Worm (Caenorhabditis elegans): ENCODE measurements around the gene F15G9.1.

F15G9.1 gene

ce11 chrX:9673228-9673627 lies 33.0 kb upstream of the F15G9.1 start:
- no peak for TF ChIP-seq mml-1 (tag; optimal IDR thresholded peaks at IDR 0.05)
- TF ChIP-seq zag-1 (tag; optimal IDR thresholded peaks at IDR 0.05) = no peak
- TF ChIP-seq pha-4 (tag; optimal IDR thresholded peaks at IDR 0.05) = peak; percentile 57
- no peak for TF ChIP-seq lsy-12 (tag; optimal IDR thresholded peaks at IDR 0.05)
- TF ChIP-seq fkh-2 (tag; optimal IDR thresholded peaks at IDR 0.05) = no peak
- TF ChIP-seq elt-2 (tag; optimal IDR thresholded peaks at IDR 0.05) = peak; percentile 6
- no peak for TF ChIP-seq ceh-28 (tag; optimal IDR thresholded peaks at IDR 0.05)
- no peak for TF ChIP-seq sea-2 (GFP tag; optimal IDR thresholded peaks at IDR 0.05)
- no peak for TF ChIP-seq nhr-77 (tag; optimal IDR thresholded peaks at IDR 0.05)
- no peak for TF ChIP-seq ceh-16 (tag; optimal IDR thresholded peaks at IDR 0.05)
- no peak for TF ChIP-seq nhr-23 (tag; optimal IDR thresholded peaks at IDR 0.05)
- no peak for TF ChIP-seq mdl-1 (tag; optimal IDR thresholded peaks at IDR 0.05)
- no peak for TF ChIP-seq nhr-237 (tag; optimal IDR thresholded peaks at IDR 0.05)
- TF ChIP-seq R02D3.7 (tag; optimal IDR thresholded peaks at IDR 0.05) = no peak
- TF ChIP-seq nhr-43 (tag; optimal IDR thresholded peaks at IDR 0.05; ENCODE audit: poor library complexity, severe bottlenecking) = no peak
- no peak for TF ChIP-seq ztf-11 (tag; optimal IDR thresholded peaks at IDR 0.05)
- no peak for TF ChIP-seq lin-39 (tag; optimal IDR thresholded peaks at IDR 0.05)

DNA sequence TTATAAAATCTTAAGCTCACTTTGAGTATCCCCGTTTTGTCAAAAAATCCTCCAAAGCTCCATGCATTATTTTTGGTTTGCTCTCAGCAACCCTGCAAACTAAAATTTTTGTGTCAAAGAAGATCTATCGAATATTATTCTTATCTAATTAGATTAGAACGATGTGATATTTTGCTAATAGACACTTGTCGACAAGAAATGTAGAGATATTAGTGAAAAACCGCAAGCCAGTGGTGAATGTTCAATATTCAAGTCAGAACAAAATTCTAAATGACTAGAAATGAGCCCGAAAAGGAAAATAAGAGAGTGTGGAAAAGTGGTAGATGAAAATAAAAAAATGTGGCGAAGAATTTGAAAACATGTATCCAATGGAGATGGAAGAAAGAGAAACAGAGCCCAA lies 31.4 kb upstream of the F15G9.1 start, which contains the start of gene C43C3.4:
Gene C43C3.4 (minus strand): TSS at position 101 of the 400 bp plus-strand sequence.
- TF ChIP-seq fos-1 (tag; optimal IDR thresholded peaks at IDR 0.05) (no peak), mdl-1 (tag; optimal IDR thresholded peaks at IDR 0.05) (no peak), lin-39 (tag; optimal IDR thresholded peaks at IDR 0.05) (no peak)

- TF ChIP-seq unc-39 (tag; optimal IDR thresholded peaks at IDR 0.05) (no peak), snpc-4 (tag; optimal IDR thresholded peaks at IDR 0.05) (no peak), nfya-1 (tag; optimal IDR thresholded peaks at IDR 0.05; ENCODE audit: insufficient read depth) (no peak), elt-2 (tag; optimal IDR thresholded peaks at IDR 0.05) (peak; percentile 10), ceh-9 (tag; optimal IDR thresholded peaks at IDR 0.05) (no peak), egl-27 (tag; optimal IDR thresholded peaks at IDR 0.05) (no peak), hmg-11 (tag; optimal IDR thresholded peaks at IDR 0.05) (no peak), lin-39 (tag; optimal IDR thresholded peaks at IDR 0.05) (no peak), nhr-237 (tag; optimal IDR thresholded peaks at IDR 0.05) (no peak), ceh-28 (tag; optimal IDR thresholded peaks at IDR 0.05) (no peak), nhr-12 (tag; optimal IDR thresholded peaks at IDR 0.05) (no peak), pha-4 (tag; optimal IDR thresholded peaks at IDR 0.05) (peak; percentile 24)
These were observed 30.2 kb upstream of the F15G9.1 start for ce11 chrX:9676009-9676408.

- no peak for TF ChIP-seq ZK546.5 (tag; optimal IDR thresholded peaks at IDR 0.05)
- peak; percentile 30 for TF ChIP-seq pqm-1 (tag; optimal IDR thresholded peaks at IDR 0.05)
- TF ChIP-seq pha-4 (tag; optimal IDR thresholded peaks at IDR 0.05) = peak; percentile 44
- TF ChIP-seq nhr-77 (tag; optimal IDR thresholded peaks at IDR 0.05) = no peak
- peak; percentile 72 for TF ChIP-seq elt-2 (tag; optimal IDR thresholded peaks at IDR 0.05)
These were observed 29.3 kb upstream of the F15G9.1 start for ce11 chrX:9676788-9677454.

ce11 chrX:9677927-9678326 lies 28.3 kb upstream of the F15G9.1 start:
- TF ChIP-seq elt-2 (tag; optimal IDR thresholded peaks at IDR 0.05) (no peak), ztf-4 (tag; optimal IDR thresholded peaks at IDR 0.05) (no peak), lsy-12 (tag; optimal IDR thresholded peaks at IDR 0.05) (no peak), ama-1 (optimal IDR thresholded peaks at IDR 0.05) (no peak), ZK546.5 (tag; optimal IDR thresholded peaks at IDR 0.05) (no peak), elt-1 (tag; optimal IDR thresholded peaks at IDR 0.05) (no peak), nhr-67 (tag; optimal IDR thresholded peaks at IDR 0.05) (no peak), nhr-76 (tag; optimal IDR thresholded peaks at IDR 0.05) (no peak), eor-1 (tag; optimal IDR thresholded peaks at IDR 0.05) (no peak), ceh-9 (tag; optimal IDR thresholded peaks at IDR 0.05) (no peak), ceh-28 (tag; optimal IDR thresholded peaks at IDR 0.05) (no peak), ztf-11 (tag; optimal IDR thresholded peaks at IDR 0.05) (no peak), pha-4 (tag; optimal IDR thresholded peaks at IDR 0.05) (no peak), unc-62 (GFP tag; optimal IDR thresholded peaks at IDR 0.05) (no peak), nhr-12 (tag; optimal IDR thresholded peaks at IDR 0.05) (no peak)
